Worm (Caenorhabditis elegans): ENCODE measurements around the gene F57C2.5.

Gene F57C2.5

DNA sequence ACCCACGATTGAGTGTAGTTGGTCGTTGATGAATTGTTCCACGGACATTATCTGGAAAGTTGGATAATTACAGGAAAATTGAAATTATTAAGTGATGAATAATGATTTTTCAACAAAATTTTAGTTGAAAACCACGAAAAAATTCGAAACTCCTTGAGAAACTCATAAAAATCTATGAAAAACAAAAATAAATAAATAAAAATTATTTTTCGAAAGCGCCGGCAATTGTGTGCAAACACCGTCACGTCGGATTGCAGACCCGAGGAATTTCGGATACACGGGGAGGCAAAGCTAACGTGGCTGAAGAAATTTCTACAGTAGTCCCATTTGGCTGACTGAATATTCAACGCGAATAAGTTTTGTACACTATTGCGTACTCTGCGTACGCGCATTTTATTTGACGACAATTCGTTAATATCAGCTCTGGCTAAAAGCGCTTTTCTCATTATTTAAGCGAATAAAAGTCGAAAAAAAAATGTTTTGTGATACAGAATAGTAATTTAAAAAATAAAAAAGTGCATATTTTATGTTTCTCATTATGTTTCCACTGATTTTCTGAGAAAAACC lies 33.6 kb upstream of the F57C2.5 start, which contains the start of gene mog-4 (continued):
- TF ChIP-seq let-607 (tag; optimal IDR thresholded peaks at IDR 0.05) (peak; percentile 97 to 98), ztf-28 (GFP tag; IDR thresholded peaks at IDR 0.05) (peak; percentile 100), gei-17 (GFP tag; optimal IDR thresholded peaks at IDR 0.05) (peak; percentile 66), ZK185.1 (tag; optimal IDR thresholded peaks at IDR 0.05; ENCODE audit: poor library complexity, severe bottlenecking) (peak; percentile 97), Y95B8A.8 (GFP tag; IDR thresholded peaks at IDR 0.05) (peak; percentile 99), xnd-1 (tag; optimal IDR thresholded peaks at IDR 0.05) (peak; percentile 86), ekl-4 (GFP tag; IDR thresholded peaks at IDR 0.05) (peak; percentile 99), B0019.2 (GFP tag; conservative IDR thresholded peaks at IDR 0.05) (peak; percentile 100), B0261.1 (tag; optimal IDR thresholded peaks at IDR 0.05) (peak; percentile 35), sea-2 (GFP tag; IDR thresholded peaks at IDR 0.05) (peak; percentile 98), cebp-2 (GFP tag; IDR thresholded peaks at IDR 0.05) (peak; percentile 97), nhr-80 (tag; optimal IDR thresholded peaks at IDR 0.05) (peak; percentile 80), attf-5 (GFP tag; optimal IDR thresholded peaks at IDR 0.05) (peak; percentile 99), ceh-100 (GFP tag; IDR thresholded peaks at IDR 0.05) (peak; percentile 96), B0336.3 (GFP tag; IDR thresholded peaks at IDR 0.05) (peak; percentile 92), egl-18 (GFP tag; IDR thresholded peaks at IDR 0.05) (peak; percentile 97), ztf-6 (GFP tag; IDR thresholded peaks at IDR 0.05) (peak; percentile 100), K11D2.4 (GFP tag; IDR thresholded peaks at IDR 0.05) (peak; percentile 99), ztf-18 (tag; optimal IDR thresholded peaks at IDR 0.05) (peak; percentile 82), ceh-40 (GFP tag; IDR thresholded peaks at IDR 0.05) (peak; percentile 95), ceh-27 (GFP tag; optimal IDR thresholded peaks at IDR 0.05) (peak; percentile 97), lir-1 (GFP tag; conservative IDR thresholded peaks at IDR 0.05) (peak; percentile 99), ztf-3 (GFP tag; optimal IDR thresholded peaks at IDR 0.05) (peak; percentile 81), atf-7 (tag; optimal IDR thresholded peaks at IDR 0.05) (peak; percentile 84)

DNA sequence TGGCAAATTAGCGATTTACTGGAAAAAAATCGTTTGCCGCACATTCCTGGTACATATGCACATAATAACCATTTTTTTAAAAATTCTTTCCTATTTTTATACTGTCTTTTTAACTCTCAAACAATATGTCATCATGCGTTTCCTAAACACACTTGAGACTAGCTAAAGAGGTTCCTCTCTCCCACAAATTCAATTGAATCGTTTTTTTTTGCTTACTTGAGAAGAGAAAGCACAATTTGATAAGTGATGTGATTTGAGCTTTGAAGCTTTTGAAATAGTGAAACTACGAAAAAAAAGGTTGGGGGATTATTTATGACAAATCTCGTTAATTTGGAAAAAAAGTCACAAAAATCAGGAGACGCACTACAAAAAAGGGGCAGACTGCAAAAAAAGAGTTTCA lies 27.0 kb upstream of the F57C2.5 start:
- TF ChIP-seq egl-44 (GFP tag; IDR thresholded peaks at IDR 0.05) (no peak), nfyb-1 (GFP tag; IDR thresholded peaks at IDR 0.05) (no peak), T26A5.8 (tag; optimal IDR thresholded peaks at IDR 0.05) (no peak), cebp-2 (GFP tag; IDR thresholded peaks at IDR 0.05) (no peak)

DNA sequence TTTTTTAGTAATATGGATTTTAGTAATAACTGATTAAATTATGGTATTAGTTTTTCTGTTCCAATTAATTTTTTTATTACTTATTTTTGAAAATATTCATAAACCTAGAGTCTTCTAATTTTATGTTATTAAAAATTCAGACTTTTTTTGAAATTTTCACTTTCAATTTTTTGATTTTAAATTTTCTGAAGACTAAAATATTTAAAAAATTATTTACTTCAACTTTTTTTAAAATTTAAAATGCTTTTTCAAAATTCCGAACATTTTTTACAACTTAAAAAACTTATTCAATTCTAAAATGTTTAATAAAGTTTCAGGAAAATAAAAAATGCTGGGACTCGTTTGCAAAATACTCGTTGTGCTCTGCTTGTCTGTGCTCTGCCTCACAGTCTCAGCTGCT lies 22.6 kb upstream of the F57C2.5 start, which contains the start of gene nlp-41:
Gene nlp-41, plus strand, starts transcription at position 301 of the 400 bp plus-strand sequence.
- TF ChIP-seq aptf-3 (GFP tag; IDR thresholded peaks at IDR 0.05) = no peak
- TF ChIP-seq K11D2.4 (GFP tag; IDR thresholded peaks at IDR 0.05) = no peak
- no peak for TF ChIP-seq nhr-120 (GFP tag; IDR thresholded peaks at IDR 0.05)
- no peak for TF ChIP-seq madf-10 (tag; optimal IDR thresholded peaks at IDR 0.05)
- TF ChIP-seq attf-5 (GFP tag; optimal IDR thresholded peaks at IDR 0.05) = no peak
- no peak for TF ChIP-seq lir-1 (GFP tag; conservative IDR thresholded peaks at IDR 0.05)
- no peak for TF ChIP-seq F37B4.10 (GFP tag; IDR thresholded peaks at IDR 0.05)
- no peak for TF ChIP-seq sptf-2 (GFP tag; optimal IDR thresholded peaks at IDR 0.05)
- no peak for TF ChIP-seq attf-3 (GFP tag; conservative IDR thresholded peaks at IDR 0.05)
- TF ChIP-seq lin-26 (GFP tag; IDR thresholded peaks at IDR 0.05) = no peak

DNA sequence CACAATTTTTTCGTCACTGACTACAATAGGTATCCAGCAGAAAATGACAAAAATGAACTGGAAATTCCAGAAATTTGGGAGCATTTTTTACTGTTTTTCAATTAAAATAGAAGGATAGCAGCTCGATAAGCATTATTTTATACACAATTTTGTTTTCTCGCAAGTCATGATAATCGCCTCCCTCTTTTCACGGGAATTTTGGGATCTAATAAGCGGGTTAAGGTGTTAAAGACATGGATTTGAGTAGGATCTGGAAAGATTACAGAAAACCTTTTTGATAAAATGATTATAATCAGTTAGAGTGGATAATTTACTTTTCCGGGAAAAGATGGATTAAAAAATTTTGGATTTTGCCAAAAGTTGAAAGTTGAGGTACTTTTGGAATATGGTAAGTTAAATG lies 20.7 kb upstream of the F57C2.5 start, which contains the start of gene gcy-29:
Gene gcy-29, minus strand, starts transcription at position 101 of the 400 bp plus-strand sequence.
- no peak for TF ChIP-seq C06A6.2 (GFP tag; conservative IDR thresholded peaks at IDR 0.05)

Data from whole organism, young adult.